Worm (Caenorhabditis elegans): ENCODE measurements around the gene C49F8.14.

Gene C49F8.14

DNA sequence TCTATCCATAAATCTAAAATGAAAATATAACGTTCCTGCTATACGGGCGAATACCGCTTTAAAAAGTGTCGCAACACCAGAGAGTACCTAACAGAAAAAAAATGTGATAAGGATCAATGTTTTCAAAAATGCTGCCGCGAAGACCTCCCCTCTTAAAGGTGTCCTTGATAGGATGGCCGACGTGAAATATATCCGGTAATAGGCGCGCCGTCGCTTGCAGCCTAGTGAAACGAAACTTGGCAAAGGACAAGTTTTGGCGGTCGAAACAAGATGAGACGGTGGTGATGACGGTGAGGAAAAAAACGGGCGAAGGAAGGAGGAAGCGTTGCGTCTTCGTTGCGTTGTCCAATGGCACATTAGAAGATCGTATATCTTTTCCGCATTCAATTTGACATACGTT is 12.1 kb upstream of the C49F8.14 start:
- no peak for TF ChIP-seq dao-5 (tag; optimal IDR thresholded peaks at IDR 0.05)
- TF ChIP-seq W03F9.2 (tag; optimal IDR thresholded peaks at IDR 0.05), result no peak
- no peak for TF ChIP-seq him-1 (tag; optimal IDR thresholded peaks at IDR 0.05)

DNA sequence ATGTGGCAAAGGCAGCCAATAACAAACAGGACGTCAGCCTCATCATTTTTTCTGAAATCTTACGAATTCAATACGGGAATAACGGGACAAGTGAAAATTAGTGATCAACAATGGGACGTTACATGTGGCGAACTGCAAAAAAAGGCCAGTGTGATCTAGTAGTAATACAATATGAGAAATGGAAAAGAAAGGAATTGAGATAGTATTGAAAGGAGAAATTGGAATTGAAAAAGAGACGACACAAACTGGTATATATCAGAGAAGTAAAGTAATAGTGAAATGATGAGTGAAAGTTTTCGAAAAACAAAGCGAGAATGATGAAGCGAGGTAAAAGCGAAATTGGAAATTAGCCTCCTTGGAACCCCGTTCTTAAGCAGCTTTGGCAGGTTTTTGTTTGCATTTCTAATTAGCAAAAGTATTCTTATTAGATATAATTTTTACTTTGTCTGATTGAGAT is 10.8 kb upstream of the C49F8.14 start, which contains the start of gene C49F8.3:
TSS of gene C49F8.3 (minus strand) at position 51 of the 457 bp plus-strand sequence.
- TF ChIP-seq W03F9.2 (tag; optimal IDR thresholded peaks at IDR 0.05) (no peak), dao-5 (tag; optimal IDR thresholded peaks at IDR 0.05) (no peak), him-1 (tag; optimal IDR thresholded peaks at IDR 0.05) (no peak)

DNA sequence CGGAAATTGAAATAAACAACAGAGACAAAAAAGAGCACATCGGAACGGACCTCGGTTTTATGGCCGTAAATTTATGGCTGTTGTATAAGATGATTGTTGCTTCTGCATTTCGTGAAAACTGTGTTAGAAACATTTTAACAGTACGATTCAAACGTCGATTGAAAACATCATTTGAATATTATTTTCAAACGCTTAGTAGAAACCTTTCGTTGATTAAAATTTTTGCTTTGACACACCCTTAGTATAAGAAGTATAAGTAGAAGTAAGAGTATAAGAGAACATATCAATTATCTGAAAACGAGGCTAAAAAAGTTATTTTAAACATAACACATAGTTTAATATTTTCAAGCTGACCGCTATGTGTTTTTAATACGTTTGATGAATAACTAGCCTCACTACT is 8.0 kb upstream of the C49F8.14 start:
- TF ChIP-seq W03F9.2 (tag; optimal IDR thresholded peaks at IDR 0.05) (no peak), him-1 (tag; optimal IDR thresholded peaks at IDR 0.05) (no peak), dao-5 (tag; optimal IDR thresholded peaks at IDR 0.05) (no peak)

DNA sequence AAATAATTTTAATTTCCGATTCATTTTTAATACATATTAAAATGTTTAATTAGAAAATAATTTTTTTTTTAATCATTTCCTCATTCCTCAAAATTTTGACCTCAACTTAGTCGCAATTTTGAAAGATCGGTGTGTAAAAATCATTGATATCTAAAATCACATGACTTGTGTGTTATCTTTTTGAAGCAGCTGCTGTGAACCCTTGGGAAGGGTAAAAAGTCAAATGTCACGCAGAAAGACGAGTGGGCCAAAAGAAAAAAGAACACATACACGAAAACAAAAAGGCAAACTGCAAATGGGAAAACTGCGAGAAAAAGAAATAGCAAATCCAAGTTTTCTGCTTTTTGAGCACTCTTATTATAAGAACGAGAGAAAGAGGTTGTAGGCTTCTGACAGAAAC is 6.5 kb upstream of the C49F8.14 start:
- TF ChIP-seq him-1 (tag; optimal IDR thresholded peaks at IDR 0.05) (no peak), W03F9.2 (tag; optimal IDR thresholded peaks at IDR 0.05) (no peak), dao-5 (tag; optimal IDR thresholded peaks at IDR 0.05) (no peak)

DNA sequence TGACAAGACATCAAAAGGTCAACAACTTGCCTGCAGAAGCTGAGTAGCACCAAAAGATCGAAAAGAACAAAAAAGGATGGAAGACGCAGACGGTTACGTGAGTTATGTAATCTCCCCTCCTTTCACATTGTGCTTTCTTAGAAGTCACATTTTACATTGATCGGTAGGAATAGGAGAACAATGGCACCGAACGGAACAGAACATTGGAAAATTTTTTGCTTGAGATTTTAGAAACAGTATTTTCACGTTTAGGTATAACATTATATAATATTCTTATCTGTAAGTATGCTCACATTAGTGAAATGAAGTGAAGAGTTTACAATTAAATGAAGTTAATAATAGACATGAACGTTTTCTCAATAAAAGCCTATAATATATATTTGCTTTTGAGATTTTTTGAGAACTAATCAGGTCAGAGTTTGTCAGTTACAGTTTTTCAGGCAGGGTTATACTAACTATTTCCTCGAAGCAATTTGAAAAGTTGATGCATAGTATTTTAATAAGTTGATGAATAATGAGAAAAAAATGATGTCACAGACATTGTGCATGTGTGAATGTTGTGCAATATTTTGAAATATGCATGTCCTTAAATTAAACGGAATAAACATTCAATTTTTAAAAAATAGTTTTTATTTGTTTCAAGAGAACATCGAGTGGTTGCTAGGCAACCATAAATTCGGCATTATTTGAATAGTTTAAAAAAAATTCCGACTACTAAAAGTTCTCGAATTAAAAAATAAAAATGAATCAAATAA is 4.4 kb upstream of the C49F8.14 start:
- TF ChIP-seq W03F9.2 (tag; optimal IDR thresholded peaks at IDR 0.05) (no peak), him-1 (tag; optimal IDR thresholded peaks at IDR 0.05) (no peak), dao-5 (tag; optimal IDR thresholded peaks at IDR 0.05) (no peak)

DNA sequence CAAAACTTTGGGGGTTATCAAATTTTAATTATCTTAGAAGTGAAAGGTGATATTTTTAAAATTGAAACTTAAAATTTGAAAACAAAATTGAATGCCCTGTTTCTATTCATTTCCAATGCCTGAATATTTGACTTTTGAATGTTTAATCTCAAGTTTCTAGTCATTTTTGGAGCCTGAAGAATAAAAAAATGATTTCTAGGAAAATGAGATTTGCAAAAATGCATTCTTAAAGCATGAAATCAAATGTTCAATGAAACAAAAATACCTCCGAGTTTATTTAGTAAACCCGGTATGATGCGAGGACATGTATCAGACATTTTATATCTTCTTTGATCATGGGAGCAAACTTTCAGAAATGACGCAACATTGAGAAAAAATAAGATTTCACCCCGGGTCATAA is 2.3 kb upstream of the C49F8.14 start:
- TF ChIP-seq him-1 (tag; optimal IDR thresholded peaks at IDR 0.05), result no peak
- TF ChIP-seq W03F9.2 (tag; optimal IDR thresholded peaks at IDR 0.05), result no peak
- TF ChIP-seq dao-5 (tag; optimal IDR thresholded peaks at IDR 0.05), result no peak

DNA sequence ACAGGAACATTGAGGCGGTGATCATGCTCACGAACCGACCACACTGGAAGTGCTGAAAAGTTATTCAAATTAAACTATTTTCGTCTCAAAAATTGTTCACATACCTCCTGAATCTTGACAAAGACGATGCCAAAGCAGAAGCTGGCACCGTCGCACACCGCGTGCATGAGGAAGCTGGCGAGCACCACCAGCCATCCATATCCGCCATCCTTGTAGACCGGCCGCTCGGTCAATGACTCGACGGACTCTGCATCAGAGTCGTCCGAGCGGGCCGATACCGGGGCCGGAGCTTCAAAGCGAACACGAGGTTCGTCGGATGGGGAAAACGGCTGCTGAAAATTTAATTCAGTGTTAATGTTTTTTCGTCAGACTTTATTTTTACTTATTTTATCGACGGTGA is 564 bp downstream of the C49F8.14 start:
- TF ChIP-seq him-1 (tag; optimal IDR thresholded peaks at IDR 0.05) (no peak), W03F9.2 (tag; optimal IDR thresholded peaks at IDR 0.05) (no peak), dao-5 (tag; optimal IDR thresholded peaks at IDR 0.05) (no peak)

DNA sequence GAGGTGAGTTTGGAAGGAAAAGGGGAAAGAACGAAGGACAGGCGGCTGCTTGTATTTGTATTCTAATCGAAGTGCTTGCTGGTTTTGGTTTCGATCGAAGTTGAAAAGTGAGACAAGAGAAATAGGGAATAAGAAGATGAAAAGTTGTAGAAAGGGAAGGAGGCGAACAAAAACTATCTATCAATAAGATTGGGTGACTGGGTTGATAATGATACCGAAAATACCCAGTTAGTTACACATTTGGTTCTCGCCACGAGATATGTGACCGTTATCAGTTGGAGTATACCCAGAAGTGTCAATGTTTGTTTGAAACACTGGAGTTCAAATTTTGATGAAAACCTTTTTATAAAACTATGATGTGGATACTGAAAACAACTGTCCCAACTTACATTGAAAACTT is 8.5 kb downstream of the C49F8.14 start:
- TF ChIP-seq dao-5 (tag; optimal IDR thresholded peaks at IDR 0.05) (no peak), him-1 (tag; optimal IDR thresholded peaks at IDR 0.05) (no peak), W03F9.2 (tag; optimal IDR thresholded peaks at IDR 0.05) (no peak)

DNA sequence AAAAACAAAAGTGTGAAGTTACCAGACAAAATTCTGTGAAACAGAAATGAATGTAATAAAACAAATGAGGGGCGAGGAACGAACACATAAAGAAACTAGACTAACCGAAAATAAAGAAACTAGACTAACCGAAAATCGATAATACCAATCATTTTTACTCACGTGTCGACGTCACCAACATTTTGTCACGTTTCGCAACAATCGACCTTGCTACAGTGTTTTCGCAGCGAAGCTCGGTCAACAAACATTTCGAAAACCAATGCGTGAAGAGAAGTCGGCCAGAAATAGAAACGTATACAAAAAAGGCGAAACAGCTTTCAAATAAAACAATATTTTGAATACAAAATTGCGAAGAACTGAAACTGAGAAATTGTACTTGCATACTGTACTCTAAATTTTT is 9.8 kb downstream of the C49F8.14 start:
- TF ChIP-seq him-1 (tag; optimal IDR thresholded peaks at IDR 0.05) (no peak), dao-5 (tag; optimal IDR thresholded peaks at IDR 0.05) (no peak), W03F9.2 (tag; optimal IDR thresholded peaks at IDR 0.05) (no peak)

DNA sequence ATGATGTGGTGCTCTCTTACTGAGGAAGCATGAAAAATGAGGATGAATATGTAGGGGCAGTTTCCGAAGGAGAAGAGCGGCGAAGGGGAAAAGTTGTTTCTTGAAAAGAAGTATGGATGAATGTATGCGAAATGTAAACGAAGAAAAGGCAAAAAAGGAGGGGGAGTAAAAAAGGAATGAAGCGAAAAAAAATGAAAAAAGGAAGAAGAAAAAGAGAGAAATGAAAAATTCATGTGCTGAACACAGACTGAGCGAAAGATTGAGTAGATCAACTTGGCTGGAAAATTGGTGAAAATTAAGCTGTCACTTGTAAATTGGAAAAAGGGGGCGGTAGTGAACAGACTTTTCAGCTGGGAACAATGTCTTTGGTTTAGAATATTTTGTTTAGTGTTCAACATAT is 11.9 kb downstream of the C49F8.14 start, which contains the start of gene C49F8.1:
TSS of gene C49F8.1 (minus strand) at position 101 of the 400 bp plus-strand sequence.
- TF ChIP-seq W03F9.2 (tag; optimal IDR thresholded peaks at IDR 0.05) (no peak), him-1 (tag; optimal IDR thresholded peaks at IDR 0.05) (no peak), dao-5 (tag; optimal IDR thresholded peaks at IDR 0.05) (no peak)

DNA sequence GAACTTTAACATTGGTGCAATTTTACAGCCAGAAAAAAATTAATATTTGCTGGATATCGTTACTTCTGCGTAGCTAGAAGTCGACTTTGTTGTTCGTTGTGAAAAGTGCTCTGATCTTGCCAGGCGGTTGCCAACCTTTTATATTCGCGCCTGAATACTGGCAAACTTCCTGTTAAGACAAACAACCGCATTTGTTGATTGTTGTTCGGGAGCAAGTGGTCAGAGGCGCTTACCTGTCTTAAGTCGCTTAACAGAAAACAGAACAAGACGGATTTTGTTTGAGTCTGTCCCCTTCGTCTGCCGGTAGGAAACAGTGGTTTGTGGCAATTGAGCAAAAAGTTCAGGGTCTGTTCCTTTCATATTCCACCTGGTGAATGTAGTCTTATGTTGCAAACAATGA is 14.3 kb downstream of the C49F8.14 start, which contains the start of gene C49F8.15:
TSS of gene C49F8.15 (minus strand) at position 101 of the 400 bp plus-strand sequence.
- TF ChIP-seq W03F9.2 (tag; optimal IDR thresholded peaks at IDR 0.05) (no peak), dao-5 (tag; optimal IDR thresholded peaks at IDR 0.05) (no peak), him-1 (tag; optimal IDR thresholded peaks at IDR 0.05) (no peak)

DNA sequence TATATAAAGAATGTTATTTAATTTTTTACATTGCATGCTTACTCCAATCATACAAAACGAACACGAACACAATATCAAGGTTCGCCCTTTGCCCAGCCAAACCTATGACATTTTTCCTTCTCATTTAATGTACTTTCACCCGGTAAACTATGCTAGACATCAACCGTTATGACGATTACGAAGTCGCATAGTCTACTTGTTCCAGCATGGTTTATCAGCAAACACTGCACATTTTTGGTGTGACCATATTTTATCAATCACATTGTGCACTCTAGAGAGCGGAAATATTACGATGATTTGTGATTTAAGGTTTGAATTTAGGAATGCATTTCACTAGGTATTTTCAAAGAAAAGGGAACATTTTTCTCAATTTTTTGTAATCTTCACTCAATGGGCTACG is 16.1 kb downstream of the C49F8.14 start:
- no peak for TF ChIP-seq dao-5 (tag; optimal IDR thresholded peaks at IDR 0.05)
- no peak for TF ChIP-seq him-1 (tag; optimal IDR thresholded peaks at IDR 0.05)
- no peak for TF ChIP-seq W03F9.2 (tag; optimal IDR thresholded peaks at IDR 0.05)

DNA sequence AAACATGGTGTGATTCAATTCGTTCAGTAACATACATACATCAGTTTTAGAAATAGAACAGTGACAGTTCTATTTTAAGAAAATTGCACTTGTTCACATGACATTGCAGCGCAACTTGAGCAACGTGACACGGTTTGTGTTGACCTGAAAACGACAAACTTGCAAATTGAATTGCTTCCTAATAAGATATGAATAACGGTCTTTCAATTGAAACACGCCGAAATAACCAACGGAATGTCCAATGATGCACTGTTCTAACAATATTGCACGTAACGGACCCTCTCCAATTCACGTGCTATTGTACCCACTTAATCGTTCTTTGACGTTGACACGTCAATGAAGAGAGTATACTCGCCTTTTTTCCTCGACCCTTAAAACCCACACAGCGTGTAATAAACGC is 16.9 kb downstream of the C49F8.14 start:
- TF ChIP-seq W03F9.2 (tag; optimal IDR thresholded peaks at IDR 0.05) (no peak), dao-5 (tag; optimal IDR thresholded peaks at IDR 0.05) (no peak)

DNA sequence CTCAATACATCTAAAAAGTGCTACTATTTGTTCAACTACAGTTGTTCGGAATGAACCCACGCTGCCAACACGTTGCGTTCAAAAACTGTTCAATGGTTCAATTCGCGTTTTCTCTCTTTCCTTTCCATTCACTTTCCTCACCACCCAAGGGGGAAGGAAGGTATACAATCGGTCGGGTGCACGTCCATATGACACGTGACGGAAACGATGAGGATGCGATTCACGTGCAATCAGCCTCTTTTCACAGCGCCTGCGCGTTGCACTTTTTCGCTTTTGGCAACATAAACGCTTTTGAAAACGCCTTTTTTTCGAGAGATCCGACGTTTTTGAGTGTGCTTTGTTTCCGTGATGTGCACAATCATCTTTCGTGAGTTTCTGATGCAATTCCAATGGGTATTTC is 18.2 kb downstream of the C49F8.14 start:
- no peak for TF ChIP-seq him-1 (tag; optimal IDR thresholded peaks at IDR 0.05)
- TF ChIP-seq W03F9.2 (tag; optimal IDR thresholded peaks at IDR 0.05), result no peak
- no peak for TF ChIP-seq dao-5 (tag; optimal IDR thresholded peaks at IDR 0.05)

DNA sequence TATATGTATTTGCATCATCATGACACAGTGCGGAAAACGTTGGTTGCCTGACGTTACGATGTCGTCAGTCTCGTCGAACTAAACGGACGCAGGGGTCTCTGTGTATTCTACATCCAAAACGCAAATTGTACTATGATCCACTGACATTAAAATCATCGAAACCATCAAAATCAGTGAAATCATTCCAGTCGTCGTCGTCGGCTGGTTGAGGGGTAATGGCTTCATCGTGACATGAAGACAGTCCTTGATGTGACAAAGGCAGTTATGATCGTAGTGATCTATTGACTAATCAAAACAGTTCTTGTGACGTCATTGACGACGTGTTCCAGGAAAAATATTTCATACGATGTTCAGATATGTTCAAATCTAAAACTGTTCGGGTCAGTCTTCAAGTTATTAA is 19.1 kb downstream of the C49F8.14 start:
- TF ChIP-seq him-1 (tag; optimal IDR thresholded peaks at IDR 0.05) (no peak), dao-5 (tag; optimal IDR thresholded peaks at IDR 0.05) (no peak), W03F9.2 (tag; optimal IDR thresholded peaks at IDR 0.05) (no peak)
